Worm (Caenorhabditis elegans) whole organism, L3 larva: ENCODE results near the gene clc-24.

ENCODE experiments used
- ZK546.5 ChIP-seq: sonication (generic microtip); optimal IDR thresholded peaks from 2 replicates; lab custom pipeline; 2017; ENCODE audit warnings: missing biosample characterization, missing genetic modification characterization
- aly-2 ChIP-seq: fragments of 150-350 bp; optimal IDR thresholded peaks from 2 replicates; lab custom pipeline; 2014; ENCODE audit warnings: missing biosample characterization, missing genetic modification characterization
- ceh-16 ChIP-seq: sonication (generic microtip); optimal IDR thresholded peaks from 2 replicates; lab custom pipeline; 2017; ENCODE audit warnings: missing biosample characterization, missing genetic modification characterization
- ceh-82 ChIP-seq: fragments of 150-350 bp; optimal IDR thresholded peaks from 2 replicates; lab custom pipeline; 2014; ENCODE audit warnings: missing biosample characterization, missing genetic modification characterization
- ceh-9 ChIP-seq: sonication (generic microtip); optimal IDR thresholded peaks from 2 replicates; lab custom pipeline; 2018; ENCODE audit warnings: missing biosample characterization, missing genetic modification characterization
- daf-12 ChIP-seq: fragments of 150-350 bp; optimal IDR thresholded peaks from 2 replicates; lab custom pipeline; 2014; ENCODE audit warnings: missing biosample characterization, missing genetic modification reagents, missing genetic modification characterization
- egl-27 ChIP-seq: sonication (generic microtip); optimal IDR thresholded peaks from 4 replicates; lab custom pipeline; 2017; ENCODE audit warnings: missing biosample characterization, missing genetic modification reagents, missing genetic modification characterization
- egl-5 ChIP-seq: fragments of 150-350 bp; optimal IDR thresholded peaks from 2 replicates; lab custom pipeline; 2017; ENCODE audit warnings: missing biosample characterization, missing genetic modification reagents, missing genetic modification characterization, inconsistent platforms
- elt-2 ChIP-seq: sonication (generic microtip); optimal IDR thresholded peaks from 2 replicates; lab custom pipeline; 2016; ENCODE audit warnings: missing genetic modification reagents, mild to moderate bottlenecking, missing genetic modification characterization, missing compliant biosample characterization
- fkh-10 ChIP-seq: sonication (generic microtip); optimal IDR thresholded peaks from 2 replicates; lab custom pipeline; 2017; ENCODE audit warnings: missing biosample characterization, missing genetic modification reagents, missing genetic modification characterization
- fkh-2 ChIP-seq: fragments of 150-350 bp; optimal IDR thresholded peaks from 2 replicates; lab custom pipeline; 2014; ENCODE audit warnings: missing biosample characterization, missing genetic modification reagents, missing genetic modification characterization
- fos-1 ChIP-seq: fragments of 150-350 bp; optimal IDR thresholded peaks from 2 replicates; lab custom pipeline; 2014; ENCODE audit warnings: missing biosample characterization, missing genetic modification characterization
- hmg-11 ChIP-seq: sonication (generic microtip); optimal IDR thresholded peaks from 2 replicates; lab custom pipeline; 2016; ENCODE audit warnings: missing genetic modification characterization, missing compliant biosample characterization
- jun-1 ChIP-seq: fragments of 150-350 bp; optimal IDR thresholded peaks from 2 replicates; lab custom pipeline; 2014; ENCODE audit warnings: missing biosample characterization, missing genetic modification reagents, missing genetic modification characterization
- lin-15B ChIP-seq: fragments of 150-350 bp; optimal IDR thresholded peaks from 2 replicates; lab custom pipeline; 2014; ENCODE audit warnings: missing biosample characterization, missing genetic modification characterization
- lin-39 ChIP-seq: fragments of 150-350 bp; optimal IDR thresholded peaks from 2 replicates; lab custom pipeline; 2018; ENCODE audit warnings: missing biosample characterization, missing genetic modification reagents, missing genetic modification characterization
- lsy-12 ChIP-seq: sonication (generic microtip); optimal IDR thresholded peaks from 2 replicates; lab custom pipeline; 2016; ENCODE audit warnings: mild to moderate bottlenecking, missing genetic modification characterization, missing compliant biosample characterization
- mdl-1 ChIP-seq: fragments of 150-350 bp; optimal IDR thresholded peaks from 2 replicates; lab custom pipeline; 2014; ENCODE audit warnings: missing biosample characterization, missing genetic modification characterization
- nfya-1 ChIP-seq: sonication (generic microtip); optimal IDR thresholded peaks from 2 replicates; lab custom pipeline; 2017; ENCODE audit warnings: missing genetic modification characterization, mild to moderate bottlenecking, missing compliant biosample characterization, antibody characterized with exemption, moderate library complexity; ENCODE audit not compliant: insufficient read depth
- nhr-12 ChIP-seq: fragments of 150-350 bp; optimal IDR thresholded peaks from 2 replicates; lab custom pipeline; 2014; ENCODE audit warnings: missing biosample characterization, missing genetic modification characterization
- nhr-23 ChIP-seq: fragments of 150-350 bp; optimal IDR thresholded peaks from 2 replicates; lab custom pipeline; 2014; ENCODE audit warnings: missing biosample characterization, missing genetic modification reagents, missing genetic modification characterization
- nhr-25 ChIP-seq: sonication (generic microtip); optimal IDR thresholded peaks from 2 replicates; lab custom pipeline; 2017; ENCODE audit warnings: missing biosample characterization, missing genetic modification characterization
- nhr-28 ChIP-seq: fragments of 150-350 bp; optimal IDR thresholded peaks from 2 replicates; lab custom pipeline; 2014; ENCODE audit warnings: missing biosample characterization, missing genetic modification characterization
- nhr-67 ChIP-seq: fragments of 150-350 bp; optimal IDR thresholded peaks from 2 replicates; lab custom pipeline; 2014; ENCODE audit warnings: missing biosample characterization, missing genetic modification characterization
- nhr-77 ChIP-seq: fragments of 150-350 bp; optimal IDR thresholded peaks from 2 replicates; lab custom pipeline; 2014; ENCODE audit warnings: missing biosample characterization, missing genetic modification characterization
- pqm-1 ChIP-seq: fragments of 150-350 bp; optimal IDR thresholded peaks from 2 replicates; lab custom pipeline; 2017; ENCODE audit warnings: missing biosample characterization, missing genetic modification characterization, inconsistent platforms
- sea-2 ChIP-seq: fragments of 150-350 bp; sonication (generic microtip); optimal IDR thresholded peaks from 4 replicates; lab custom pipeline; 2014; ENCODE audit warnings: missing biosample characterization, missing genetic modification reagents, missing genetic modification characterization
- skn-1 ChIP-seq: fragments of 150-350 bp; optimal IDR thresholded peaks from 2 replicates; lab custom pipeline; 2014; ENCODE audit warnings: missing biosample characterization, missing genetic modification characterization
- snpc-4 ChIP-seq: fragments of 150-350 bp; optimal IDR thresholded peaks from 2 replicates; lab custom pipeline; 2014; ENCODE audit warnings: missing biosample characterization, missing genetic modification characterization
- tbx-2 ChIP-seq: sonication (generic microtip); optimal IDR thresholded peaks from 2 replicates; lab custom pipeline; 2016; ENCODE audit warnings: mild to moderate bottlenecking, missing genetic modification characterization, missing compliant biosample characterization
- unc-39 ChIP-seq: sonication (generic microtip); optimal IDR thresholded peaks from 4 replicates; lab custom pipeline; 2017; ENCODE audit warnings: missing biosample characterization, missing genetic modification characterization
- zag-1 ChIP-seq: fragments of 150-350 bp; optimal IDR thresholded peaks from 2 replicates; lab custom pipeline; 2014; ENCODE audit warnings: missing biosample characterization, missing genetic modification characterization
- ztf-11 ChIP-seq: fragments of 150-350 bp; optimal IDR thresholded peaks from 2 replicates; lab custom pipeline; 2014; ENCODE audit warnings: missing biosample characterization, missing genetic modification characterization
- ztf-4 ChIP-seq: fragments of 150-350 bp; optimal IDR thresholded peaks from 2 replicates; lab custom pipeline; 2014; ENCODE audit warnings: missing biosample characterization, missing genetic modification characterization

Gene clc-24

ce11 chrIII:1043790-1044189, 34.0 kb downstream of the clc-24 start:
- TF ChIP-seq elt-2, result no peak
- TF ChIP-seq tbx-2 (tag; lab: Kevin White, UChicago), result no peak
- no peak for TF ChIP-seq ceh-16 (tag; lab: Kevin White, UChicago)
- TF ChIP-seq nhr-28 (tag; lab: Kevin White, UChicago), result no peak
- TF ChIP-seq nhr-67 (tag; lab: Kevin White, UChicago), result no peak
- no peak for TF ChIP-seq nhr-23 (tag; lab: Kevin White, UChicago)
- no peak for TF ChIP-seq sea-2
- no peak for TF ChIP-seq egl-5
- no peak for TF ChIP-seq daf-12
- no peak for TF ChIP-seq jun-1 (tag; lab: Kevin White, UChicago)
- TF ChIP-seq pqm-1 (tag; lab: Kevin White, UChicago), result no peak
- no peak for TF ChIP-seq nhr-77
- no peak for TF ChIP-seq fkh-10
- no peak for TF ChIP-seq skn-1 (tag; lab: Kevin White, UChicago)
- TF ChIP-seq lin-39, result no peak
- no peak for TF ChIP-seq zag-1 (tag; lab: Kevin White, UChicago)
- no peak for TF ChIP-seq nhr-12 (tag; lab: Kevin White, UChicago)
- no peak for TF ChIP-seq hmg-11 (tag; lab: Kevin White, UChicago)
- no peak for TF ChIP-seq unc-39 (tag; lab: Kevin White, UChicago)
- TF ChIP-seq ceh-9, result no peak
- TF ChIP-seq, all 47 proteins: peak for 0

ce11 chrIII:1051877-1052276, 42.0 kb downstream of the clc-24 start:
- TF ChIP-seq ztf-11 (tag; lab: Kevin White, UChicago) (no peak), fkh-2 (tag; lab: Kevin White, UChicago) (no peak), ztf-4 (tag; lab: Kevin White, UChicago) (no peak), egl-5 (no peak), ZK546.5 (tag; lab: Kevin White, UChicago) (no peak), nfya-1 (tag; lab: Kevin White, UChicago) (no peak), nhr-67 (tag; lab: Kevin White, UChicago) (no peak), lsy-12 (tag; lab: Kevin White, UChicago) (no peak), lin-15B (tag; lab: Kevin White, UChicago) (no peak), jun-1 (tag; lab: Kevin White, UChicago) (no peak), elt-2 (no peak), sea-2 (no peak)
- TF ChIP-seq, all 47 proteins: peak for 0

ce11 chrIII:1052291-1052690, 42.5 kb downstream of the clc-24 start:
- no peak for TF ChIP-seq ceh-82 (tag; lab: Kevin White, UChicago)
- no peak for TF ChIP-seq egl-27 (tag; lab: Kevin White, UChicago)
- no peak for TF ChIP-seq daf-12
- no peak for TF ChIP-seq aly-2 (tag; lab: Kevin White, UChicago)
- no peak for TF ChIP-seq ZK546.5 (tag; lab: Kevin White, UChicago)
- no peak for TF ChIP-seq fos-1 (tag; lab: Kevin White, UChicago)
- TF ChIP-seq mdl-1 (tag; lab: Kevin White, UChicago), result no peak

- TF ChIP-seq nhr-12 (tag; lab: Kevin White, UChicago) (no peak), mdl-1 (tag; lab: Kevin White, UChicago) (no peak), nhr-28 (tag; lab: Kevin White, UChicago) (no peak), snpc-4 (no peak), nhr-25 (tag; lab: Kevin White, UChicago) (peak; percentile 67), ztf-4 (tag; lab: Kevin White, UChicago) (no peak), ceh-9 (no peak), hmg-11 (tag; lab: Kevin White, UChicago) (peak; percentile 49), nhr-23 (tag; lab: Kevin White, UChicago) (peak; percentile 6), unc-39 (tag; lab: Kevin White, UChicago) (no peak), fkh-2 (tag; lab: Kevin White, UChicago) (no peak), fkh-10 (no peak)
Observed at ce11 chrIII:1053067-1053466, 43.2 kb downstream of the clc-24 start, which contains the start of gene fbxo-11.2. Gene fbxo-11.2, minus strand, starts transcription at chrIII:1053242.

- TF ChIP-seq nhr-23 (tag; lab: Kevin White, UChicago), result peak; percentile 83
- no peak for TF ChIP-seq fkh-10
- TF ChIP-seq hmg-11 (tag; lab: Kevin White, UChicago), result peak; percentile 44
- peak; percentile 13 for TF ChIP-seq nhr-25 (tag; lab: Kevin White, UChicago)
Observed at ce11 chrIII:1054096-1054495, 44.3 kb downstream of the clc-24 start.
